Fruit fly (Drosophila melanogaster) whole organism, prepupa: ENCODE data around the gene CG1979.

Source experiments
- CG10669 ChIP-seq: fragments of 200-800 bp; sonication (Bioruptor generic); optimal IDR thresholded peaks from 3 replicates; lab custom pipeline; 2018; ENCODE audit warnings: missing biosample characterization, mild to moderate bottlenecking, missing genetic modification characterization, moderate library complexity
- CG11294 ChIP-seq: fragments of 200-800 bp; sonication (Bioruptor generic); IDR thresholded peaks from 2 replicates; pipeline ENCODE4 v1.3.6; 2022; ENCODE audit warnings: missing biosample characterization, missing genetic modification characterization
- CG1621 ChIP-seq: fragments of 200-800 bp; sonication (Bioruptor generic); optimal IDR thresholded peaks from 3 replicates; lab custom pipeline; 2018; ENCODE audit warnings: missing biosample characterization, mild to moderate bottlenecking, missing genetic modification characterization
- CG16779 ChIP-seq: fragments of 200-800 bp; sonication (Bioruptor generic); optimal IDR thresholded peaks from 3 replicates; lab custom pipeline; 2017; ENCODE audit warnings: missing biosample characterization, mild to moderate bottlenecking, missing genetic modification characterization
- CG34406 ChIP-seq: fragments of 200-800 bp; sonication (Bioruptor generic); optimal IDR thresholded peaks from 3 replicates; lab custom pipeline; 2016; ENCODE audit warnings: missing biosample characterization, missing genetic modification characterization
- CG6163 ChIP-seq: fragments of 200-800 bp; sonication (Bioruptor generic); IDR thresholded peaks from 3 replicates; pipeline ENCODE4 v1.3.6; 2022; ENCODE audit warnings: missing biosample characterization, missing genetic modification characterization
- CG9139 ChIP-seq: fragments of 200-800 bp; sonication (Bioruptor generic); optimal IDR thresholded peaks from 3 replicates; lab custom pipeline; 2017; ENCODE audit warnings: missing biosample characterization, mild to moderate bottlenecking, missing genetic modification characterization
- Lpt ChIP-seq: fragments of 200-800 bp; sonication (Bioruptor generic); optimal IDR thresholded peaks from 3 replicates; lab custom pipeline; 2016; ENCODE audit warnings: missing biosample characterization, missing genetic modification characterization
- Smox ChIP-seq: fragments of 200-800 bp; sonication (Bioruptor generic); optimal IDR thresholded peaks from 3 replicates; lab custom pipeline; 2016; ENCODE audit warnings: missing biosample characterization, missing genetic modification characterization
- achi ChIP-seq: fragments of 200-800 bp; sonication (Bioruptor generic); optimal IDR thresholded peaks from 3 replicates; lab custom pipeline; 2016; ENCODE audit warnings: missing biosample characterization, missing genetic modification characterization
- acj6 ChIP-seq: fragments of 200-800 bp; sonication (Bioruptor generic); optimal IDR thresholded peaks from 3 replicates; lab custom pipeline; 2016; ENCODE audit warnings: missing biosample characterization, missing genetic modification characterization
- spab ChIP-seq: fragments of 200-800 bp; sonication (Bioruptor generic); optimal IDR thresholded peaks from 2 replicates; lab custom pipeline; 2017; ENCODE audit warnings: missing biosample characterization, mild to moderate bottlenecking, missing genetic modification characterization, missing genetic modification reagents
- topi ChIP-seq: fragments of 200-800 bp; sonication (Bioruptor generic); optimal IDR thresholded peaks from 3 replicates; lab custom pipeline; 2016; ENCODE audit warnings: missing biosample characterization, missing genetic modification characterization

- TF ChIP-seq CG1621: no peak
- TF ChIP-seq CG16779 (tag; lab: Kevin White, UChicago): no peak
- TF ChIP-seq spab (GFP tag; lab: Kevin White, UChicago): no peak
- TF ChIP-seq topi: no peak
- TF ChIP-seq CG10669: no peak
- no peak for TF ChIP-seq Smox (GFP tag; lab: Kevin White, UChicago)
- no peak for TF ChIP-seq acj6 (GFP tag; lab: Kevin White, UChicago)
- TF ChIP-seq CG34406 (GFP tag; lab: Kevin White, UChicago): no peak
- no peak for TF ChIP-seq achi
- no peak for TF ChIP-seq CG11294
- TF ChIP-seq Lpt (GFP tag; lab: Kevin White, UChicago): no peak
- no peak for TF ChIP-seq CG6163
- TF ChIP-seq CG9139 (GFP tag; lab: Kevin White, UChicago): no peak
Measured at dm6 chr3R:7054286-7054685, at the start of gene CG1979.
